Worm (Caenorhabditis elegans) whole organism, L1 larva: ENCODE data around the gene F54F7.14.

Experiments
- aha-1 ChIP-seq: fragments of 150-350 bp; optimal IDR thresholded peaks from 2 replicates; lab custom pipeline; 2014; ENCODE audit warnings: missing biosample characterization, missing genetic modification characterization
- ama-1 ChIP-seq: fragments of 150-350 bp; optimal IDR thresholded peaks from 2 replicates; lab custom pipeline; 2014
- ces-1 ChIP-seq: fragments of 150-350 bp; optimal IDR thresholded peaks from 2 replicates; lab custom pipeline; 2014; ENCODE audit warnings: missing biosample characterization, missing genetic modification reagents, missing genetic modification characterization
- egl-27 ChIP-seq, 2 experiments: fragments of 150-350 bp in 1 of 2; sonication (generic microtip); optimal IDR thresholded peaks; 3 replicates each; lab custom pipeline; 2017 to 2018; ENCODE audit warnings: missing biosample characterization in 2 of 2, missing genetic modification characterization in 2 of 2, missing genetic modification reagents in 2 of 2
- hlh-4 ChIP-seq: sonication (generic microtip); optimal IDR thresholded peaks from 2 replicates; lab custom pipeline; 2016; ENCODE audit warnings: mild to moderate bottlenecking, missing genetic modification characterization, missing compliant biosample characterization
- jun-1 ChIP-seq: fragments of 150-350 bp; optimal IDR thresholded peaks from 2 replicates; lab custom pipeline; 2014; ENCODE audit warnings: missing biosample characterization, missing genetic modification reagents, missing genetic modification characterization
- lin-39 ChIP-seq: fragments of 150-350 bp; optimal IDR thresholded peaks from 2 replicates; lab custom pipeline; 2014; ENCODE audit warnings: missing biosample characterization, missing genetic modification reagents, missing genetic modification characterization
- mdl-1 ChIP-seq, 2 experiments: fragments of 150-350 bp; optimal IDR thresholded peaks; 2 replicates each; lab custom pipeline; 2014 to 2017; ENCODE audit warnings: missing biosample characterization in 2 of 2, missing genetic modification characterization in 2 of 2, inconsistent platforms in 1 of 2
- mep-1 ChIP-seq: fragments of 150-350 bp; optimal IDR thresholded peaks from 2 replicates; lab custom pipeline; 2014; ENCODE audit warnings: missing biosample characterization, missing genetic modification characterization
- nhr-11 ChIP-seq: fragments of 150-350 bp; optimal IDR thresholded peaks from 2 replicates; lab custom pipeline; 2014; ENCODE audit warnings: missing biosample characterization, missing genetic modification characterization
- nhr-12 ChIP-seq: sonication (generic microtip); optimal IDR thresholded peaks from 2 replicates; lab custom pipeline; 2017; ENCODE audit warnings: missing biosample characterization, missing genetic modification characterization
- nhr-77 ChIP-seq: fragments of 150-350 bp; optimal IDR thresholded peaks from 2 replicates; lab custom pipeline; 2014; ENCODE audit warnings: missing biosample characterization, missing genetic modification characterization
- sox-4 ChIP-seq: sonication (generic microtip); optimal IDR thresholded peaks from 2 replicates; lab custom pipeline; 2016; ENCODE audit warnings: missing genetic modification characterization, missing compliant biosample characterization
- tbx-2 ChIP-seq: sonication (generic microtip); optimal IDR thresholded peaks from 2 replicates; lab custom pipeline; 2016; ENCODE audit warnings: missing genetic modification characterization, missing compliant biosample characterization

DNA sequence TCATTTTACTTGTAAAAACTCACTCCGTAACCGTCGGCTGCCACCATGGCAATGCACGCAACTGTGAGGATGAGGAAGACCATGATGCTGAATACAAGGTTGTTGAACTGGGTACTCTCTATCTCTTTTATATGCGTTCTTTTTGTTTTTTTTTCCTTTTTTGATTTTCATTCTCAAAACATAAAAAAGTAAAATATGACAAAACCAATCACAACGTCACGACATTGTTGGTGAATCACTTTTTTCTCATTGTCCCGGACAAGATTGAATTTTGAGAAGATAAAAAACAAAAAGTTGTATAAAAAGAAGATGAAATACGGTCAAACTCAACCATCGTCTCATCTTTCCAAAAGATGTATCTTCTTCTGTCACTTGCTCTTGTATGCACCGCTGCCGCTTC is 32.1 kb downstream of the F54F7.14 start, which contains the start of the genes Y62H9A.5 and ule-5:
- TF ChIP-seq hlh-4 (tag; lab: Kevin White, UChicago) = no peak
- TF ChIP-seq ama-1 (lab: Kevin White, UChicago) = no peak
- TF ChIP-seq jun-1 (tag; lab: Kevin White, UChicago) = no peak
- no peak for TF ChIP-seq mep-1
- TF ChIP-seq sox-4 (tag; lab: Kevin White, UChicago) = no peak
- TF ChIP-seq nhr-77 (tag; lab: Kevin White, UChicago) = no peak
- TF ChIP-seq ces-1 (GFP tag; lab: Kevin White, UChicago) = no peak
- no peak for TF ChIP-seq lin-39
- no peak for TF ChIP-seq mdl-1 (tag; optimal IDR thresholded peaks at IDR 0.05; lab: Kevin White, UChicago)
- no peak for TF ChIP-seq aha-1 (tag; lab: Kevin White, UChicago)
- TF ChIP-seq egl-27 (tag; optimal IDR thresholded peaks at IDR 0.05; lab: Kevin White, UChicago) = no peak
- TF ChIP-seq nhr-12 = no peak
- TF ChIP-seq nhr-11 = no peak
- TF ChIP-seq tbx-2 (tag; lab: Kevin White, UChicago) = no peak
